Worm (Caenorhabditis elegans) whole organism, late embryonic: ENCODE results near the gene srsx-35.

Experiments
- K09A11.1 ChIP-seq: sonication (generic microtip); optimal IDR thresholded peaks from 2 replicates; lab custom pipeline; 2017; ENCODE audit warnings: antibody characterized with exemption, mild to moderate bottlenecking, missing genetic modification characterization, missing compliant biosample characterization; ENCODE audit not compliant: insufficient read depth
- ahr-1 ChIP-seq: sonication (generic microtip); optimal IDR thresholded peaks from 2 replicates; lab custom pipeline; 2016; ENCODE audit warnings: missing genetic modification characterization, missing compliant biosample characterization
- ceh-45 ChIP-seq: fragments of 200-800 bp; sonication (Bioruptor generic); IDR thresholded peaks from 2 replicates; pipeline ENCODE4 v1.3.6; 2022; ENCODE audit warnings: missing genetic modification reagents, missing genetic modification characterization, missing compliant biosample characterization
- dmd-4 ChIP-seq: sonication (generic microtip); optimal IDR thresholded peaks from 2 replicates; lab custom pipeline; 2016; ENCODE audit warnings: borderline replicate concordance, missing genetic modification characterization, missing compliant biosample characterization
- fax-1 ChIP-seq: sonication (generic microtip); optimal IDR thresholded peaks from 2 replicates; lab custom pipeline; 2016; ENCODE audit warnings: missing genotype, missing genetic modification characterization, missing compliant biosample characterization
- fkh-10 ChIP-seq: fragments of 150-350 bp; optimal IDR thresholded peaks from 2 replicates; lab custom pipeline; 2014; ENCODE audit warnings: missing biosample characterization, missing genetic modification reagents, missing genetic modification characterization
- nfya-1 ChIP-seq: sonication (generic microtip); optimal IDR thresholded peaks from 2 replicates; lab custom pipeline; 2017; ENCODE audit warnings: missing genetic modification characterization, mild to moderate bottlenecking, missing compliant biosample characterization, antibody characterized with exemption, moderate library complexity
- pag-3 ChIP-seq: sonication (generic microtip); optimal IDR thresholded peaks from 2 replicates; lab custom pipeline; 2016; ENCODE audit warnings: missing compliant biosample characterization, missing genetic modification characterization, borderline replicate concordance
- sox-4 ChIP-seq: sonication (generic microtip); optimal IDR thresholded peaks from 2 replicates; lab custom pipeline; 2017; ENCODE audit warnings: mild to moderate bottlenecking, missing genetic modification characterization, inconsistent platforms, missing compliant biosample characterization
- tbx-7 ChIP-seq: sonication (generic microtip); optimal IDR thresholded peaks from 2 replicates; lab custom pipeline; 2016; ENCODE audit warnings: missing genotype, missing genetic modification characterization, missing compliant biosample characterization

ce11 chrV:20712318-20712993, 31.2 kb downstream of the srsx-35 start:
- no peak for TF ChIP-seq tbx-7 (tag; lab: Kevin White, UChicago)
- TF ChIP-seq pag-3 = no peak
- TF ChIP-seq ceh-45 (GFP tag; lab: Robert Waterston, UW) = no peak
- no peak for TF ChIP-seq sox-4 (tag; lab: Kevin White, UChicago)
- no peak for TF ChIP-seq fax-1
- TF ChIP-seq nfya-1 (tag; lab: Kevin White, UChicago) = no peak
- no peak for TF ChIP-seq fkh-10
- no peak for TF ChIP-seq dmd-4 (tag; lab: Kevin White, UChicago)
- TF ChIP-seq ahr-1 (tag; lab: Kevin White, UChicago) = no peak
- TF ChIP-seq K09A11.1 (tag; lab: Kevin White, UChicago) = no peak
